Fruit fly (Drosophila melanogaster) whole organism, embryonic: ENCODE data around the gene Acp29AB.

Experiments
- ATbp ChIP-seq: fragments of 200-800 bp; sonication (Bioruptor generic); optimal IDR thresholded peaks from 2 replicates; lab custom pipeline; 2017; ENCODE audit warnings: missing biosample characterization, mild to moderate bottlenecking, missing genetic modification characterization, missing genetic modification reagents
- B-H1 ChIP-seq: fragments of 200-800 bp; sonication (Bioruptor generic); IDR thresholded peaks from 3 replicates; pipeline ENCODE4 v1.3.6; 2022; ENCODE audit warnings: missing biosample characterization, missing genetic modification characterization
- BtbVII ChIP-seq: fragments of 200-800 bp; sonication (Bioruptor generic); optimal IDR thresholded peaks from 3 replicates; lab custom pipeline; 2017; ENCODE audit warnings: missing biosample characterization, mild to moderate bottlenecking, missing genetic modification characterization
- CG10979 ChIP-seq: fragments of 200-800 bp; sonication (Bioruptor generic); optimal IDR thresholded peaks from 2 replicates; lab custom pipeline; 2018; ENCODE audit warnings: missing biosample characterization, mild to moderate bottlenecking, missing genetic modification characterization, moderate library complexity
- CG11398 ChIP-seq: fragments of 200-800 bp; sonication (Bioruptor generic); optimal IDR thresholded peaks from 2 replicates; lab custom pipeline; 2016; ENCODE audit warnings: missing biosample characterization, missing genetic modification characterization
- CG12391 ChIP-seq: fragments of 200-800 bp; sonication (Bioruptor generic); optimal IDR thresholded peaks from 3 replicates; lab custom pipeline; 2018; ENCODE audit warnings: missing biosample characterization, mild to moderate bottlenecking, missing genetic modification characterization, moderate library complexity
- CG12659 ChIP-seq: fragments of 200-800 bp; sonication (Bioruptor generic); optimal IDR thresholded peaks from 3 replicates; lab custom pipeline; 2017; ENCODE audit warnings: mild to moderate bottlenecking, missing biosample characterization, missing genetic modification reagents, missing genetic modification characterization
- CG14860 ChIP-seq: fragments of 200-800 bp; sonication (Bioruptor generic); IDR thresholded peaks from 3 replicates; pipeline ENCODE4 v1.3.6; 2022; ENCODE audit warnings: missing biosample characterization, missing genetic modification characterization; ENCODE audit not compliant: partially characterized antibody
- CG15514 ChIP-seq: fragments of 200-800 bp; sonication (Bioruptor generic); optimal IDR thresholded peaks from 3 replicates; lab custom pipeline; 2017; ENCODE audit warnings: missing biosample characterization, missing genetic modification characterization, mild to moderate bottlenecking, moderate library complexity, missing genetic modification reagents
- CG17361 ChIP-seq: fragments of 200-800 bp; sonication (Bioruptor generic); IDR thresholded peaks from 3 replicates; pipeline ENCODE4 v1.3.6; 2022; ENCODE audit warnings: missing biosample characterization, missing genetic modification characterization
- CG18262 ChIP-seq: fragments of 200-800 bp; optimal IDR thresholded peaks from 3 replicates; lab custom pipeline; 2019; ENCODE audit warnings: missing biosample characterization, mild to moderate bottlenecking, missing genetic modification characterization, moderate library complexity
- CG3407 ChIP-seq: fragments of 200-800 bp; sonication (Bioruptor generic); optimal IDR thresholded peaks from 2 replicates; lab custom pipeline; 2018; ENCODE audit warnings: missing biosample characterization, mild to moderate bottlenecking, missing genetic modification characterization
- CG4328 ChIP-seq: fragments of 200-800 bp; sonication (Bioruptor generic); optimal IDR thresholded peaks from 3 replicates; lab custom pipeline; 2017; ENCODE audit warnings: missing biosample characterization, missing genetic modification reagents, missing genetic modification characterization
- CG7786 ChIP-seq: fragments of 200-800 bp; sonication (Bioruptor generic); optimal IDR thresholded peaks from 2 replicates; lab custom pipeline; 2016; ENCODE audit warnings: missing biosample characterization, missing genetic modification characterization
- CG8765 ChIP-seq: fragments of 200-800 bp; sonication (Bioruptor generic); IDR thresholded peaks from 2 replicates; pipeline ENCODE4 v1.3.6; 2022; ENCODE audit warnings: missing biosample characterization, missing genetic modification characterization
- CG8944 ChIP-seq: fragments of 200-800 bp; sonication (Bioruptor generic); optimal IDR thresholded peaks from 3 replicates; lab custom pipeline; 2016; ENCODE audit warnings: missing biosample characterization, missing genetic modification characterization
- CG9817 ChIP-seq: fragments of 200-800 bp; sonication (Bioruptor generic); optimal IDR thresholded peaks from 2 replicates; lab custom pipeline; 2018; ENCODE audit warnings: missing biosample characterization, mild to moderate bottlenecking, missing genetic modification characterization, moderate library complexity
- Chrac-16 ChIP-seq: fragments of 200-800 bp; sonication (Bioruptor generic); optimal IDR thresholded peaks from 3 replicates; lab custom pipeline; 2016; ENCODE audit warnings: missing biosample characterization, missing genetic modification characterization
- Dad ChIP-seq: fragments of 200-800 bp; sonication (Bioruptor generic); optimal IDR thresholded peaks from 3 replicates; lab custom pipeline; 2016; ENCODE audit warnings: missing biosample characterization, missing genetic modification characterization
- E2f1 ChIP-seq: fragments of 200-800 bp; sonication (Bioruptor generic); IDR thresholded peaks from 2 replicates; pipeline ENCODE4 v1.3.6; 2022; ENCODE audit warnings: missing biosample characterization, missing genetic modification characterization
- Fer3 ChIP-seq: fragments of 200-800 bp; sonication (Bioruptor generic); optimal IDR thresholded peaks from 2 replicates; lab custom pipeline; 2018; ENCODE audit warnings: missing biosample characterization, mild to moderate bottlenecking, missing genetic modification characterization, moderate library complexity
- HLHmδ ChIP-seq: fragments of 200-800 bp; sonication (Bioruptor generic); optimal IDR thresholded peaks from 2 replicates; lab custom pipeline; 2018; ENCODE audit warnings: missing biosample characterization, mild to moderate bottlenecking, missing genetic modification characterization, moderate library complexity
- Hr3 ChIP-seq: fragments of 200-800 bp; sonication (Bioruptor generic); optimal IDR thresholded peaks from 3 replicates; lab custom pipeline; 2016; ENCODE audit warnings: missing biosample characterization, missing genetic modification characterization
- MESR4 ChIP-seq: fragments of 200-800 bp; sonication (Bioruptor generic); optimal IDR thresholded peaks from 2 replicates; lab custom pipeline; 2018; ENCODE audit warnings: missing biosample characterization, mild to moderate bottlenecking, missing genetic modification characterization, moderate library complexity
- Mrtf ChIP-seq: fragments of 200-800 bp; sonication (Bioruptor generic); IDR thresholded peaks from 3 replicates; pipeline ENCODE4 v1.3.6; 2022; ENCODE audit warnings: missing biosample characterization, missing genetic modification characterization
- Myb ChIP-seq: fragments of 200-800 bp; sonication (Bioruptor generic); optimal IDR thresholded peaks from 2 replicates; lab custom pipeline; 2016; ENCODE audit warnings: missing biosample characterization, missing genetic modification characterization
- Nf-YA ChIP-seq: fragments of 200-800 bp; sonication (Bioruptor generic); IDR thresholded peaks from 2 replicates; pipeline ENCODE4 v1.3.6; 2022; ENCODE audit warnings: missing biosample characterization, missing genetic modification characterization
- PHDP ChIP-seq: fragments of 200-800 bp; sonication (Bioruptor generic); optimal IDR thresholded peaks from 3 replicates; lab custom pipeline; 2018; ENCODE audit warnings: missing biosample characterization, mild to moderate bottlenecking, missing genetic modification characterization, moderate library complexity
- Pdp1 ChIP-seq, 2 experiments: fragments of 200-800 bp; sonication (Bioruptor generic); optimal IDR thresholded peaks; 3 replicates each; lab custom pipeline; 2016; ENCODE audit warnings: missing biosample characterization in 2 of 2, missing genetic modification characterization in 2 of 2, mild to moderate bottlenecking in 1 of 2, moderate library complexity in 1 of 2
- Rfx ChIP-seq: fragments of 200-800 bp; sonication (Bioruptor generic); IDR thresholded peaks from 2 replicates; pipeline ENCODE4 v1.3.6; 2022; ENCODE audit warnings: missing biosample characterization, missing genetic modification characterization
- Rx ChIP-seq: fragments of 200-800 bp; sonication (Bioruptor generic); IDR thresholded peaks from 2 replicates; pipeline ENCODE4 v1.3.6; 2022; ENCODE audit warnings: missing biosample characterization, missing genetic modification characterization
- ac ChIP-seq: fragments of 200-800 bp; sonication (Bioruptor generic); optimal IDR thresholded peaks from 3 replicates; lab custom pipeline; 2017; ENCODE audit warnings: missing biosample characterization, mild to moderate bottlenecking, missing genetic modification characterization
- ap ChIP-seq: fragments of 200-800 bp; sonication (Bioruptor generic); IDR thresholded peaks from 2 replicates; pipeline ENCODE4 v1.3.6; 2022; ENCODE audit warnings: missing biosample characterization, missing genetic modification characterization
- ash1 ChIP-seq: fragments of 200-800 bp; sonication (Bioruptor generic); optimal IDR thresholded peaks from 2 replicates; lab custom pipeline; 2018; ENCODE audit warnings: missing biosample characterization, mild to moderate bottlenecking, missing genetic modification characterization
- br ChIP-seq: fragments of >200 bp; optimal IDR thresholded peaks from 2 replicates; lab custom pipeline; 2017
- crol ChIP-seq: fragments of 200-800 bp; sonication (Bioruptor generic); IDR thresholded peaks from 2 replicates; pipeline ENCODE4 v1.3.6; 2022; ENCODE audit warnings: missing biosample characterization, missing genetic modification characterization
- dmrt99B ChIP-seq: fragments of 200-800 bp; sonication (Bioruptor generic); optimal IDR thresholded peaks from 2 replicates; lab custom pipeline; 2018; ENCODE audit warnings: missing biosample characterization, mild to moderate bottlenecking, missing genetic modification characterization, moderate library complexity
- exex ChIP-seq: fragments of 200-800 bp; sonication (Bioruptor generic); optimal IDR thresholded peaks from 4 replicates; lab custom pipeline; 2018; ENCODE audit warnings: missing biosample characterization, mild to moderate bottlenecking, missing genetic modification characterization, moderate library complexity
- gce ChIP-seq: fragments of 200-800 bp; sonication (Bioruptor generic); IDR thresholded peaks from 3 replicates; pipeline ENCODE4 v1.3.6; 2022; ENCODE audit warnings: missing biosample characterization, missing genetic modification characterization
- gro ChIP-seq: fragments of 200-800 bp; sonication (Bioruptor generic); optimal IDR thresholded peaks from 2 replicates; lab custom pipeline; 2016; ENCODE audit warnings: missing biosample characterization, missing genetic modification characterization
- gsb-n ChIP-seq: fragments of 200-800 bp; sonication (Bioruptor generic); optimal IDR thresholded peaks from 3 replicates; lab custom pipeline; 2018; ENCODE audit warnings: missing biosample characterization, mild to moderate bottlenecking, missing genetic modification characterization
- lilli ChIP-seq: fragments of 200-800 bp; sonication (Bioruptor generic); optimal IDR thresholded peaks from 3 replicates; lab custom pipeline; 2016; ENCODE audit warnings: missing biosample characterization, missing genetic modification characterization
- nerfin-1 ChIP-seq: fragments of 200-800 bp; sonication (Bioruptor generic); optimal IDR thresholded peaks from 3 replicates; lab custom pipeline; 2019; ENCODE audit warnings: missing biosample characterization, mild to moderate bottlenecking, missing genetic modification characterization, moderate library complexity
- onecut ChIP-seq: fragments of 200-800 bp; sonication (Bioruptor generic); IDR thresholded peaks from 2 replicates; pipeline ENCODE4 v1.3.6; 2022; ENCODE audit warnings: missing biosample characterization, missing genetic modification characterization
- otp ChIP-seq: fragments of 200-800 bp; sonication (Bioruptor generic); IDR thresholded peaks from 3 replicates; pipeline ENCODE4, ENCODE4 v1.3.6; 2022; ENCODE audit warnings: missing biosample characterization, missing genetic modification characterization
- pan ChIP-seq, 4 experiments: fragments of >200 bp in 3 of 4; fragments of 200-800 bp in 1 of 4; sonication (Bioruptor generic) in 1 of 4; optimal IDR thresholded peaks in 3 of 4; IDR thresholded peaks in 1 of 4; 2 replicates each; pipeline versions ENCODE4 v1.3.6 to Lab custom; 2017 to 2022; ENCODE audit warnings: missing biosample characterization in 2 of 4, missing genetic modification characterization in 2 of 4, mixed read lengths in 1 of 4
- so ChIP-seq: fragments of 200-800 bp; sonication (Bioruptor generic); IDR thresholded peaks from 3 replicates; pipeline ENCODE4 v1.3.6; 2022; ENCODE audit warnings: missing biosample characterization, missing genetic modification characterization
- tgo ChIP-seq: fragments of 200-800 bp; sonication (Bioruptor generic); IDR thresholded peaks from 3 replicates; pipeline ENCODE4 v1.3.6; 2022; ENCODE audit warnings: missing biosample characterization, missing genetic modification characterization
- vnd ChIP-seq: fragments of 200-800 bp; sonication (Bioruptor generic); IDR thresholded peaks from 3 replicates; pipeline ENCODE4 v1.3.6; 2022; ENCODE audit warnings: missing biosample characterization, missing genetic modification characterization; ENCODE audit not compliant: partially characterized antibody
- zf30C ChIP-seq: fragments of 200-800 bp; sonication (Bioruptor generic); optimal IDR thresholded peaks from 3 replicates; lab custom pipeline; 2018; ENCODE audit warnings: missing biosample characterization, mild to moderate bottlenecking, missing genetic modification characterization

Gene Acp29AB

dm6 chr2L:8382646-8383045 lies 10.4 kb downstream of the Acp29AB start, which contains the start of the genes CG13392 and Rcd4 (continued):
- peak; percentile 57 for TF ChIP-seq CG9817 (tag; lab: Kevin White, UChicago)
- TF ChIP-seq Mrtf (GFP tag; lab: Robert Waterston, UW), result 0 out of 3 replicates have a peak, but pooled peaks have one; percentile 34
- no peak for TF ChIP-seq BtbVII (GFP tag; lab: Kevin White, UChicago)
- peak; percentile 88 for TF ChIP-seq CG7786 (GFP tag; lab: Kevin White, UChicago)
- peak; percentile 50; the same call in 2 of the 3 replicates for TF ChIP-seq otp (GFP tag; lab: Robert Waterston, UW)
- TF ChIP-seq CG12391 (tag; lab: Kevin White, UChicago), result peak; percentile 47
- peak; percentile 28 for TF ChIP-seq HLHmδ (GFP tag; lab: Kevin White, UChicago)
- TF ChIP-seq ash1 (GFP tag; lab: Kevin White, UChicago), result peak; percentile 15
- TF ChIP-seq lilli (GFP tag; lab: Kevin White, UChicago), result peak; percentile 83
- peak; percentile 42 for TF ChIP-seq exex (tag; lab: Kevin White, UChicago)
- TF ChIP-seq so (GFP tag; lab: Robert Waterston, UW), result no peak
- no peak for TF ChIP-seq br (lab: Kevin White, UChicago)
- no peak for TF ChIP-seq B-H1
- TF ChIP-seq CG8944 (GFP tag; lab: Kevin White, UChicago), result peak; percentile 56
- TF ChIP-seq onecut, result peak; percentile 49; the same call in 1 of the 2 replicates
- TF ChIP-seq CG17361 (GFP tag; lab: Robert Waterston, UW), result peak; percentile 28; the same call in 1 of the 3 replicates
- peak; percentile 33; the same call in 1 of the 2 replicates for TF ChIP-seq E2f1 (GFP tag; lab: Robert Waterston, UW)
- peak; percentile 76 for TF ChIP-seq Dad (GFP tag; lab: Kevin White, UChicago)
- no peak for TF ChIP-seq ATbp (GFP tag; lab: Kevin White, UChicago)
- TF ChIP-seq CG15514 (GFP tag; lab: Kevin White, UChicago), result peak; percentile 90
- no peak for TF ChIP-seq crol (GFP tag; lab: Robert Waterston, UW)
- peak; percentile 73 to 82 for TF ChIP-seq Pdp1 (GFP tag; optimal IDR thresholded peaks at IDR 0.05; lab: Kevin White, UChicago)
- peak; percentile 73 for TF ChIP-seq Fer3 (tag; lab: Kevin White, UChicago)
- peak; percentile 44; the same call in 2 of the 3 replicates for TF ChIP-seq CG14860
- 0 out of 3 replicates have a peak, but pooled peaks have one; percentile 16 for TF ChIP-seq vnd (GFP tag; lab: Robert Waterston, UW)
- TF ChIP-seq gsb-n (tag; lab: Kevin White, UChicago), result peak; percentile 21
- no peak for TF ChIP-seq Nf-YA (GFP tag; lab: Robert Waterston, UW)
- peak; percentile 35 for TF ChIP-seq CG4328 (GFP tag; lab: Kevin White, UChicago)
- TF ChIP-seq nerfin-1, result peak; percentile 58
- no peak for TF ChIP-seq gce (GFP tag; lab: Robert Waterston, UW)
- TF ChIP-seq CG8765 (GFP tag; lab: Robert Waterston, UW), result 0 out of 2 replicates have a peak, but pooled peaks have one; percentile 30
- TF ChIP-seq Myb (GFP tag; lab: Kevin White, UChicago), result peak; percentile 77
- TF ChIP-seq dmrt99B (tag; lab: Kevin White, UChicago), result peak; percentile 21
- peak; percentile 29 for TF ChIP-seq CG18262 (tag; lab: Kevin White, UChicago)
- peak; percentile 65 for TF ChIP-seq CG11398 (GFP tag; lab: Kevin White, UChicago)
- peak; percentile 84 for TF ChIP-seq CG12659 (GFP tag; lab: Kevin White, UChicago)
- TF ChIP-seq Rx (GFP tag; lab: Robert Waterston, UW), result no peak
- no peak for TF ChIP-seq CG3407
- 0 out of 3 replicates have a peak, but pooled peaks have one; percentile 20 for TF ChIP-seq tgo (GFP tag; lab: Robert Waterston, UW)
- TF ChIP-seq ac (GFP tag; lab: Kevin White, UChicago), result no peak
- peak; percentile 88 for TF ChIP-seq Rfx
- peak; percentile 25 for TF ChIP-seq Hr3 (GFP tag; lab: Kevin White, UChicago)
- TF ChIP-seq ap, result no peak
- peak; percentile 36 for TF ChIP-seq zf30C
- no peak for TF ChIP-seq pan (optimal IDR thresholded peaks at IDR 0.05; lab: Kevin White, UChicago)
- peak in 1 of 2 experiments; percentile 58 for TF ChIP-seq pan (GFP tag; optimal IDR thresholded peaks at IDR 0.05 in 1 of 2, IDR thresholded peaks at IDR 0.05 in 1 of 2)
- TF ChIP-seq Chrac-16 (GFP tag; lab: Kevin White, UChicago), result peak; percentile 61
- TF ChIP-seq gro (GFP tag; lab: Kevin White, UChicago), result peak; percentile 79
- TF ChIP-seq MESR4 (GFP tag; lab: Kevin White, UChicago), result peak; percentile 78
- peak; percentile 39 for TF ChIP-seq CG10979
- peak; percentile 58 for TF ChIP-seq PHDP (tag; lab: Kevin White, UChicago)
